Worm (Caenorhabditis elegans) whole organism, L1 larva: ENCODE measurements around the gene nspg-5.

Source experiments
- elt-2 ChIP-seq: sonication (generic microtip); optimal IDR thresholded peaks from 2 replicates; lab custom pipeline; 2016; ENCODE audit warnings: missing genetic modification characterization, mild to moderate bottlenecking, inconsistent platforms, missing compliant biosample characterization, missing genetic modification reagents
- zag-1 ChIP-seq: fragments of 150-350 bp; optimal IDR thresholded peaks from 2 replicates; lab custom pipeline; 2014; ENCODE audit warnings: missing biosample characterization, missing genetic modification characterization
- ztf-11 ChIP-seq, 2 experiments: sonication (generic microtip); optimal IDR thresholded peaks; 2 replicates each; lab custom pipeline; 2016 to 2017; ENCODE audit warnings: missing genetic modification characterization in 2 of 2, missing biosample characterization in 1 of 2, missing compliant biosample characterization in 1 of 2

DNA sequence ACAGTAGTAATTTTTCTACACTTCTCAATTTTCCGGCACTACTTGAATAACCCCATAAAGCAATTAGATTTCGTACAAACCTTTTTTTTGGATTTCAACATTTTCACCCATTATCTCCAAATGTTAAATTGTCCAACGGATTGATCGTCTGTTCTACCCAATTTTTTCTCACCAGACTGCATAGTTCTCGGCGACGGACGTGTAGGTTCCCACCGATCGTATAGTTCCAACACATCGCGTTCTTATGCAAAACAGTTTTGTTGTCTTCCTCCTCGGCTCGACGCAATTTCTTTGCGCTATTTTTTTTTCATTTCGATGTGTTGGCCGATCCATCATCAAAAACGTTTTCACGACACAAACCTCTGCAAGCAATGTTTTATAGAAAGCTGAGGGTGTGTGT, 21.9 kb downstream of the nspg-5 start, which contains the start of gene Y41G9A.6:
- TF ChIP-seq elt-2 (tag; lab: Kevin White, UChicago) (no peak), ztf-11 (tag; optimal IDR thresholded peaks at IDR 0.05; lab: Kevin White, UChicago) (no peak), zag-1 (tag; lab: Kevin White, UChicago) (no peak)
